Worm (Caenorhabditis elegans): Measurements from ENCODE around the gene F09B12.3.

The F09B12.3 gene

ce11 chrX:15125138-15125537 lies 27.4 kb upstream of the F09B12.3 start:
- no peak for TF ChIP-seq ceh-2 (tag; optimal IDR thresholded peaks at IDR 0.05)
- peak; percentile 69 for TF ChIP-seq unc-42 (tag; optimal IDR thresholded peaks at IDR 0.05)
- no peak for TF ChIP-seq mec-3 (tag; optimal IDR thresholded peaks at IDR 0.05; ENCODE audit: borderline replicate concordance)

- TF ChIP-seq ceh-24 (tag; optimal IDR thresholded peaks at IDR 0.05) (no peak), Y22D7AL.16 (tag; optimal IDR thresholded peaks at IDR 0.05) (no peak), pros-1 (tag; optimal IDR thresholded peaks at IDR 0.05) (no peak), hlh-6 (tag; optimal IDR thresholded peaks at IDR 0.05) (no peak), pqm-1 (tag; optimal IDR thresholded peaks at IDR 0.05) (no peak)
Measured at ce11 chrX:15120545-15120944, 22.8 kb upstream of the F09B12.3 start.

ce11 chrX:15116514-15116913 lies 18.8 kb upstream of the F09B12.3 start, which contains the start of gene R07D5.2:
R07D5.2 (minus strand) TSS chrX:15116614.
- no peak for TF ChIP-seq K02D7.2 (tag; optimal IDR thresholded peaks at IDR 0.05)
- TF ChIP-seq tbx-2 (tag; optimal IDR thresholded peaks at IDR 0.05): no peak
- TF ChIP-seq gmeb-2 (tag; optimal IDR thresholded peaks at IDR 0.05): no peak
- no peak for TF ChIP-seq ceh-6 (GFP tag; optimal IDR thresholded peaks at IDR 0.05)
- TF ChIP-seq pha-4 (tag; optimal IDR thresholded peaks at IDR 0.05): no peak
- TF ChIP-seq dve-1 (tag; optimal IDR thresholded peaks at IDR 0.05): no peak
- TF ChIP-seq sox-2 (GFP tag; IDR thresholded peaks at IDR 0.05): no peak
- TF ChIP-seq fkh-10 (GFP tag; optimal IDR thresholded peaks at IDR 0.05): no peak
- no peak for TF ChIP-seq rnt-1 (tag; optimal IDR thresholded peaks at IDR 0.05)
- no peak for TF ChIP-seq nhr-11 (tag; optimal IDR thresholded peaks at IDR 0.05)
- no peak for TF ChIP-seq ceh-18 (tag; optimal IDR thresholded peaks at IDR 0.05)
- TF ChIP-seq tbx-7 (tag; optimal IDR thresholded peaks at IDR 0.05): no peak
- no peak for TF ChIP-seq hlh-30 (tag; optimal IDR thresholded peaks at IDR 0.05; ENCODE audit: insufficient read depth)
- no peak for TF ChIP-seq pag-3 (tag; optimal IDR thresholded peaks at IDR 0.05; ENCODE audit: borderline replicate concordance)
- TF ChIP-seq npax-4 (tag; optimal IDR thresholded peaks at IDR 0.05): no peak
- no peak for TF ChIP-seq ceh-22 (tag; optimal IDR thresholded peaks at IDR 0.05)
- TF ChIP-seq nfya-1 (tag; optimal IDR thresholded peaks at IDR 0.05): no peak
- no peak for TF ChIP-seq hlh-13 (GFP tag; optimal IDR thresholded peaks at IDR 0.05)
- no peak for TF ChIP-seq T23F11.4 (GFP tag; optimal IDR thresholded peaks at IDR 0.05)

- TF ChIP-seq C38D4.7 (GFP tag; optimal IDR thresholded peaks at IDR 0.05): no peak
- no peak for TF ChIP-seq K09A11.1 (tag; optimal IDR thresholded peaks at IDR 0.05; ENCODE audit: insufficient read depth)
- TF ChIP-seq Y22D7AL.16 (tag; optimal IDR thresholded peaks at IDR 0.05): no peak
- no peak for TF ChIP-seq sox-2 (GFP tag; IDR thresholded peaks at IDR 0.05)
- no peak for TF ChIP-seq lim-6 (tag; optimal IDR thresholded peaks at IDR 0.05)
- TF ChIP-seq ahr-1 (tag; optimal IDR thresholded peaks at IDR 0.05): no peak
- no peak for TF ChIP-seq zip-5 (tag; optimal IDR thresholded peaks at IDR 0.05)
- no peak for TF ChIP-seq hlh-6 (tag; optimal IDR thresholded peaks at IDR 0.05)
- no peak for TF ChIP-seq odd-2 (tag; optimal IDR thresholded peaks at IDR 0.05)
- no peak for TF ChIP-seq unc-86 (tag; optimal IDR thresholded peaks at IDR 0.05)
- no peak for TF ChIP-seq ets-4 (tag; optimal IDR thresholded peaks at IDR 0.05)
- no peak for TF ChIP-seq ceh-30 (tag; optimal IDR thresholded peaks at IDR 0.05)
- TF ChIP-seq unc-42 (tag; optimal IDR thresholded peaks at IDR 0.05): no peak
- TF ChIP-seq rnt-1 (tag; optimal IDR thresholded peaks at IDR 0.05): no peak
- no peak for TF ChIP-seq elt-4 (tag; optimal IDR thresholded peaks at IDR 0.05)
- no peak for TF ChIP-seq pqm-1 (tag; optimal IDR thresholded peaks at IDR 0.05)
- TF ChIP-seq ceh-45 (GFP tag; IDR thresholded peaks at IDR 0.05): no peak
- no peak for TF ChIP-seq hlh-8 (tag; optimal IDR thresholded peaks at IDR 0.05)
- no peak for TF ChIP-seq K02D7.2 (tag; optimal IDR thresholded peaks at IDR 0.05)
Measured at ce11 chrX:15115748-15116147, 18.0 kb upstream of the F09B12.3 start.

Data from whole organism, late embryonic.